Fruit fly (Drosophila melanogaster) whole organism, embryonic: ENCODE data around the gene Pgd.

Source experiments
- Blimp-1 ChIP-seq: fragments of 200-800 bp; sonication (Bioruptor generic); optimal IDR thresholded peaks from 3 replicates; lab custom pipeline; 2018; ENCODE audit warnings: missing biosample characterization, missing genetic modification characterization, mild to moderate bottlenecking, moderate library complexity, missing genetic modification reagents
- BtbVII ChIP-seq: fragments of 200-800 bp; sonication (Bioruptor generic); optimal IDR thresholded peaks from 3 replicates; lab custom pipeline; 2017; ENCODE audit warnings: missing biosample characterization, mild to moderate bottlenecking, missing genetic modification characterization
- C15 ChIP-seq: fragments of 200-800 bp; sonication (Bioruptor generic); IDR thresholded peaks from 3 replicates; pipeline ENCODE4 v1.3.6; 2022; ENCODE audit warnings: missing biosample characterization, missing genetic modification characterization
- CG10209 ChIP-seq: fragments of 200-800 bp; sonication (Bioruptor generic); optimal IDR thresholded peaks from 3 replicates; lab custom pipeline; 2017; ENCODE audit warnings: missing biosample characterization, mild to moderate bottlenecking, missing genetic modification characterization, missing genetic modification reagents
- CG1024 ChIP-seq: fragments of 200-800 bp; sonication (Bioruptor generic); IDR thresholded peaks from 2 replicates; pipeline ENCODE4 v1.3.6; 2022; ENCODE audit warnings: missing biosample characterization, missing genetic modification characterization
- CG10321 ChIP-seq: fragments of 200-800 bp; sonication (Bioruptor generic); IDR thresholded peaks from 2 replicates; pipeline ENCODE4 v1.3.6; 2022; ENCODE audit warnings: missing biosample characterization, missing genetic modification characterization
- CG11247 ChIP-seq: fragments of 200-800 bp; sonication (Bioruptor generic); IDR thresholded peaks from 2 replicates; pipeline ENCODE4 v1.3.6; 2022; ENCODE audit warnings: missing biosample characterization, missing genetic modification characterization
- CG13894 ChIP-seq: fragments of 200-800 bp; sonication (Bioruptor generic); optimal IDR thresholded peaks from 3 replicates; lab custom pipeline; 2018; ENCODE audit warnings: missing biosample characterization, mild to moderate bottlenecking, missing genetic modification characterization, moderate library complexity
- CG17328 ChIP-seq: fragments of 200-800 bp; sonication (Bioruptor generic); IDR thresholded peaks from 2 replicates; pipeline ENCODE4 v1.3.6; 2022; ENCODE audit warnings: missing biosample characterization, missing genetic modification characterization
- CG1792 ChIP-seq: fragments of 200-800 bp; sonication (Bioruptor generic); optimal IDR thresholded peaks from 2 replicates; lab custom pipeline; 2016; ENCODE audit warnings: missing biosample characterization, missing genetic modification characterization
- CG2889 ChIP-seq: fragments of 200-800 bp; sonication (Bioruptor generic); IDR thresholded peaks from 3 replicates; pipeline ENCODE4 v1.3.6; 2022; ENCODE audit warnings: missing biosample characterization, missing genetic modification characterization
- CG30403 ChIP-seq: fragments of 200-800 bp; sonication (Bioruptor generic); optimal IDR thresholded peaks from 3 replicates; lab custom pipeline; 2016; ENCODE audit warnings: missing biosample characterization, missing genetic modification characterization
- CG33213 ChIP-seq: fragments of 200-800 bp; sonication (Bioruptor generic); optimal IDR thresholded peaks from 3 replicates; lab custom pipeline; 2016; ENCODE audit warnings: missing biosample characterization, missing genetic modification characterization
- CG3847 ChIP-seq: fragments of 200-800 bp; sonication (Bioruptor generic); IDR thresholded peaks from 2 replicates; pipeline ENCODE4 v1.3.6; 2022; ENCODE audit warnings: missing biosample characterization, missing genetic modification characterization
- CG4424 ChIP-seq: fragments of 200-800 bp; sonication (Bioruptor generic); optimal IDR thresholded peaks from 3 replicates; lab custom pipeline; 2016; ENCODE audit warnings: missing biosample characterization, missing genetic modification characterization
- CG4820 ChIP-seq: fragments of 200-800 bp; sonication (Bioruptor generic); optimal IDR thresholded peaks from 3 replicates; lab custom pipeline; 2016; ENCODE audit warnings: missing biosample characterization, missing genetic modification characterization
- CG8290 ChIP-seq, 3 experiments: fragments of 200-800 bp; sonication (Bioruptor generic); optimal IDR thresholded peaks; 2 replicates each; lab custom pipeline; 2016 to 2019; ENCODE audit warnings: missing biosample characterization in 3 of 3, missing genetic modification characterization in 3 of 3, mild to moderate bottlenecking in 2 of 3, moderate library complexity in 1 of 3
- CG9609 ChIP-seq: fragments of 200-800 bp; sonication (Bioruptor generic); optimal IDR thresholded peaks from 3 replicates; lab custom pipeline; 2016; ENCODE audit warnings: missing biosample characterization, missing genetic modification characterization
- CrebB ChIP-seq: fragments of 200-800 bp; sonication (Bioruptor generic); optimal IDR thresholded peaks from 3 replicates; lab custom pipeline; 2018; ENCODE audit warnings: missing biosample characterization, mild to moderate bottlenecking, missing genetic modification characterization
- Fer3 ChIP-seq: fragments of 200-800 bp; sonication (Bioruptor generic); optimal IDR thresholded peaks from 2 replicates; lab custom pipeline; 2018; ENCODE audit warnings: missing biosample characterization, mild to moderate bottlenecking, missing genetic modification characterization, moderate library complexity
- HLH3B ChIP-seq: fragments of 200-800 bp; sonication (Bioruptor generic); IDR thresholded peaks from 2 replicates; pipeline ENCODE4 v1.3.6; 2022; ENCODE audit warnings: missing biosample characterization, missing genetic modification characterization
- Hand ChIP-seq: fragments of 200-800 bp; sonication (Bioruptor generic); optimal IDR thresholded peaks from 2 replicates; lab custom pipeline; 2017; ENCODE audit warnings: mild to moderate bottlenecking, missing biosample characterization, missing genetic modification reagents, missing genetic modification characterization
- Hmr ChIP-seq: fragments of 200-800 bp; sonication (Bioruptor generic); optimal IDR thresholded peaks from 3 replicates; lab custom pipeline; 2017; ENCODE audit warnings: mild to moderate bottlenecking, missing biosample characterization, missing genetic modification reagents, missing genetic modification characterization
- Hr78 ChIP-seq, 2 experiments: fragments of 200-800 bp in 1 of 2; fragments of >200 bp in 1 of 2; sonication (Bioruptor generic) in 1 of 2; optimal IDR thresholded peaks; 2 replicates each; lab custom pipeline; 2017 to 2019; ENCODE audit warnings: missing biosample characterization in 2 of 2, missing genetic modification characterization in 2 of 2, mild to moderate bottlenecking in 1 of 2, moderate library complexity in 1 of 2
- NC2α ChIP-seq: fragments of 200-800 bp; sonication (Bioruptor generic); optimal IDR thresholded peaks from 2 replicates; lab custom pipeline; 2016; ENCODE audit warnings: missing biosample characterization, missing genetic modification characterization
- Neu2 ChIP-seq: fragments of 200-800 bp; sonication (Bioruptor generic); optimal IDR thresholded peaks from 3 replicates; lab custom pipeline; 2016; ENCODE audit warnings: missing biosample characterization, missing genetic modification characterization, borderline replicate concordance
- Xbp1 ChIP-seq: fragments of 200-800 bp; sonication (Bioruptor generic); optimal IDR thresholded peaks from 3 replicates; lab custom pipeline; 2016; ENCODE audit warnings: missing biosample characterization, mild to moderate bottlenecking, missing genetic modification characterization
- ab ChIP-seq: fragments of 200-800 bp; sonication (Bioruptor generic); optimal IDR thresholded peaks from 2 replicates; lab custom pipeline; 2016; ENCODE audit warnings: missing biosample characterization, missing genetic modification characterization
- ash1 ChIP-seq: fragments of 200-800 bp; sonication (Bioruptor generic); optimal IDR thresholded peaks from 2 replicates; lab custom pipeline; 2018; ENCODE audit warnings: missing biosample characterization, mild to moderate bottlenecking, missing genetic modification characterization
- bigmax ChIP-seq: fragments of 200-800 bp; sonication (Bioruptor generic); optimal IDR thresholded peaks from 2 replicates; lab custom pipeline; 2018; ENCODE audit warnings: missing biosample characterization, mild to moderate bottlenecking, missing genetic modification characterization
- bowl ChIP-seq: fragments of 200-800 bp; sonication (Bioruptor generic); IDR thresholded peaks from 2 replicates; pipeline ENCODE4 v1.3.6; 2022; ENCODE audit warnings: missing biosample characterization, missing genetic modification characterization
- chif ChIP-seq, 2 experiments: fragments of 200-800 bp; sonication (Bioruptor generic); optimal IDR thresholded peaks; 3 replicates each; lab custom pipeline; 2016; ENCODE audit warnings: missing biosample characterization in 2 of 2, missing genetic modification characterization in 2 of 2
- crol ChIP-seq: fragments of 200-800 bp; sonication (Bioruptor generic); IDR thresholded peaks from 2 replicates; pipeline ENCODE4 v1.3.6; 2022; ENCODE audit warnings: missing biosample characterization, missing genetic modification characterization
- crp ChIP-seq, 2 experiments: fragments of 200-800 bp; sonication (Bioruptor generic); optimal IDR thresholded peaks; 2 replicates in 1 of 2; 3 replicates in 1 of 2; lab custom pipeline; 2017; ENCODE audit warnings: missing biosample characterization in 2 of 2, missing genetic modification characterization in 2 of 2, mild to moderate bottlenecking in 1 of 2, moderate library complexity in 1 of 2
- dmrt99B ChIP-seq: fragments of 200-800 bp; sonication (Bioruptor generic); optimal IDR thresholded peaks from 2 replicates; lab custom pipeline; 2018; ENCODE audit warnings: missing biosample characterization, mild to moderate bottlenecking, missing genetic modification characterization, moderate library complexity
- emc ChIP-seq: fragments of 200-800 bp; sonication (Bioruptor generic); optimal IDR thresholded peaks from 2 replicates; lab custom pipeline; 2016; ENCODE audit warnings: missing biosample characterization, missing genetic modification characterization
- gem ChIP-seq: fragments of 200-800 bp; sonication (Bioruptor generic); optimal IDR thresholded peaks from 2 replicates; lab custom pipeline; 2019; ENCODE audit warnings: missing biosample characterization, mild to moderate bottlenecking, missing genetic modification characterization, moderate library complexity
- gt ChIP-seq: fragments of 200-800 bp; sonication (Bioruptor generic); IDR thresholded peaks from 2 replicates; pipeline ENCODE4 v1.3.6; 2022; ENCODE audit warnings: missing biosample characterization, missing genetic modification characterization
- jigr1 ChIP-seq: fragments of 200-800 bp; sonication (Bioruptor generic); IDR thresholded peaks from 3 replicates; pipeline ENCODE4 v1.3.6; 2022; ENCODE audit warnings: missing biosample characterization, missing genetic modification characterization
- nerfin-1 ChIP-seq: fragments of 200-800 bp; sonication (Bioruptor generic); optimal IDR thresholded peaks from 3 replicates; lab custom pipeline; 2019; ENCODE audit warnings: missing biosample characterization, mild to moderate bottlenecking, missing genetic modification characterization, moderate library complexity
- nerfin-2 ChIP-seq: fragments of 200-800 bp; sonication (Bioruptor generic); IDR thresholded peaks from 2 replicates; pipeline ENCODE4 v1.3.6; 2022; ENCODE audit warnings: missing biosample characterization, missing genetic modification characterization; ENCODE audit not compliant: partially characterized antibody
- pan ChIP-seq, 4 experiments: fragments of >200 bp in 3 of 4; fragments of 200-800 bp in 1 of 4; sonication (Bioruptor generic) in 1 of 4; optimal IDR thresholded peaks in 3 of 4; IDR thresholded peaks in 1 of 4; 2 replicates each; pipeline versions ENCODE4 v1.3.6 to Lab custom; 2017 to 2022; ENCODE audit warnings: missing biosample characterization in 2 of 4, missing genetic modification characterization in 2 of 4, mixed read lengths in 1 of 4
- pita ChIP-seq: fragments of 200-800 bp; sonication (Bioruptor generic); optimal IDR thresholded peaks from 2 replicates; lab custom pipeline; 2017; ENCODE audit warnings: missing biosample characterization, mild to moderate bottlenecking, missing genetic modification characterization
- sens ChIP-seq: fragments of 200-800 bp; sonication (Bioruptor generic); peaks from one replicate; lab custom pipeline; 2016; ENCODE audit warnings: missing biosample characterization, missing genetic modification characterization
- seq ChIP-seq: fragments of 200-800 bp; sonication (Bioruptor generic); IDR thresholded peaks from 2 replicates; pipeline ENCODE4 v1.3.6; 2022; ENCODE audit warnings: missing biosample characterization, missing genetic modification characterization
- sna ChIP-seq: fragments of 200-800 bp; sonication (Bioruptor generic); IDR thresholded peaks from 2 replicates; pipeline ENCODE4 v1.3.6; 2022; ENCODE audit warnings: missing biosample characterization, missing genetic modification characterization; ENCODE audit not compliant: partially characterized antibody
- trh ChIP-seq: fragments of 200-800 bp; sonication (Bioruptor generic); optimal IDR thresholded peaks from 2 replicates; lab custom pipeline; 2016; ENCODE audit warnings: missing biosample characterization, missing genetic modification characterization

The Pgd gene

DNA sequence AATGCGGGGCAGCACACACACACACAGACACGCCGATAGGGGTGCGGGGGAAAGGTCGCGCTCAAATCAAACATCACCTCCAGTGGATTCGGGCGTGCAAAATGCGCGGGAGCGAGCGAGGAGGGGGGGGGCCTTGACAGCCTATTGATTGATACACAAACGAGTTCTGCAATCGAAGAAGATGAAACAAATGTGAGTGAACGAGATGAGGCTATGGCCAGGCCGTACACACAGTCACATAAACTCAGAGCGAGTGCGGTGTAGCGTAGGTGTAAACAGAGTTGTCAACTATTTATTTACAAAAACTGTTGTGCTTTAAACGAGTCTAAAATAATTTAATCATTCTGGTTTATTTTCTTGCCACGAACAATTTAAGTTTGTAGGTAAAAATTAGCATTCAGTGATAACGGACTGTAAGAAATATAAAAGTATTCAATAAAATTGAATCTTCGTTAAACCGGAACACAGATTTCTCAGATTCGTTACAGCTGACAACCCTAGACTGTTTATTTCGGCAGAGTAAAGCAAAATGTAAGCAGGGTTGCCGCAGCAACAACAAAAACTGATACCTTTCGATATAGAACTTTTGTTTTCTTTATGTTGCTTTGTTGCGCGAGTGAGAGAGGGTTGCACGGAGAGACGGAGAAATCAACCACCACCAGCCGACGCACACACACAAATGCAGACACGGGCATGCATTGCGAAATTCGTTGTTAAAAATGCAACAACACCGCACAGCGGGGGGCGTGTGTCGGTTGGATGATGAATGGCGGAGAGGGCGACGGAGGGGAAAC lies 9.8 kb upstream of the Pgd start (continued):
- TF ChIP-seq pan (optimal IDR thresholded peaks at IDR 0.05; lab: Kevin White, UChicago) = no peak
- peak in 1 of 2 experiments; percentile 90 for TF ChIP-seq pan (GFP tag; optimal IDR thresholded peaks at IDR 0.05 in 1 of 2, IDR thresholded peaks at IDR 0.05 in 1 of 2)
- peak; percentile 89 for TF ChIP-seq CG30403 (GFP tag; lab: Kevin White, UChicago)
- peak; percentile 90 for TF ChIP-seq Hand
- TF ChIP-seq sens = peak; percentile 98
- TF ChIP-seq CG17328 (GFP tag; lab: Robert Waterston, UW) = peak; percentile 79
- TF ChIP-seq chif (GFP tag; optimal IDR thresholded peaks at IDR 0.05; lab: Kevin White, UChicago) = peak; percentile 77 to 86
- peak in 1 of 2 experiments; percentile 82 for TF ChIP-seq Hr78 (GFP tag; optimal IDR thresholded peaks at IDR 0.05; lab: Kevin White, UChicago)
- peak; percentile 54 for TF ChIP-seq CG10321 (GFP tag; lab: Robert Waterston, UW)
- peak; percentile 88 for TF ChIP-seq HLH3B (GFP tag; lab: Robert Waterston, UW)
- TF ChIP-seq trh (GFP tag; lab: Kevin White, UChicago) = peak; percentile 54
- peak; percentile 40 for TF ChIP-seq CG1024 (GFP tag; lab: Robert Waterston, UW)
- TF ChIP-seq C15 (GFP tag; lab: Robert Waterston, UW) = peak; percentile 75; the same call in 2 of the 3 replicates
- TF ChIP-seq ash1 (GFP tag; lab: Kevin White, UChicago) = peak; percentile 40
- TF ChIP-seq Hmr (GFP tag; lab: Kevin White, UChicago) = peak; percentile 92
- TF ChIP-seq jigr1 (GFP tag; lab: Robert Waterston, UW) = peak; percentile 64; the same call in 2 of the 3 replicates
- TF ChIP-seq nerfin-2 (GFP tag; lab: Robert Waterston, UW) = no peak
- TF ChIP-seq crp (GFP tag; optimal IDR thresholded peaks at IDR 0.05; lab: Kevin White, UChicago) = peak in 1 of 2 experiments; percentile 45
- TF ChIP-seq dmrt99B (tag; lab: Kevin White, UChicago) = peak; percentile 93
- TF ChIP-seq NC2α = peak; percentile 63
- TF ChIP-seq gem (tag; lab: Kevin White, UChicago) = peak; percentile 95
- peak; percentile 74 for TF ChIP-seq CG33213 (GFP tag; lab: Kevin White, UChicago)
- TF ChIP-seq BtbVII (GFP tag; lab: Kevin White, UChicago) = peak; percentile 93
- peak; percentile 86 for TF ChIP-seq Xbp1 (GFP tag; lab: Kevin White, UChicago)
- peak; percentile 90 for TF ChIP-seq CG13894 (tag; lab: Kevin White, UChicago)
- TF ChIP-seq Neu2 (GFP tag; lab: Kevin White, UChicago) = peak; percentile 44
- peak; percentile 90 for TF ChIP-seq CG10209 (GFP tag; lab: Kevin White, UChicago)
- peak; percentile 79 for TF ChIP-seq CG1792 (GFP tag; lab: Kevin White, UChicago)
- TF ChIP-seq ab = peak; percentile 14
- TF ChIP-seq CG4820 = peak; percentile 81
- TF ChIP-seq Fer3 (tag; lab: Kevin White, UChicago) = peak; percentile 92
- TF ChIP-seq CG8290 (GFP tag; optimal IDR thresholded peaks at IDR 0.05; lab: Kevin White, UChicago) = peak; percentile 47
- peak; percentile 55 to 87 for TF ChIP-seq CG8290 (tag; optimal IDR thresholded peaks at IDR 0.05; lab: Kevin White, UChicago)
- no peak for TF ChIP-seq sna
- TF ChIP-seq nerfin-1 (tag; lab: Kevin White, UChicago) = peak; percentile 86
- peak; percentile 66 for TF ChIP-seq emc (GFP tag; lab: Kevin White, UChicago)
- TF ChIP-seq gt = no peak
- TF ChIP-seq Blimp-1 (GFP tag; lab: Kevin White, UChicago) = peak; percentile 89
- TF ChIP-seq CG4424 = peak; percentile 87
- TF ChIP-seq bigmax (GFP tag; lab: Kevin White, UChicago) = no peak
- peak; percentile 90 for TF ChIP-seq seq
- TF ChIP-seq CG11247 (GFP tag; lab: Robert Waterston, UW) = peak; percentile 78
- peak; percentile 98 for TF ChIP-seq crol (GFP tag; lab: Robert Waterston, UW)
- TF ChIP-seq CrebB (tag; lab: Kevin White, UChicago) = peak; percentile 85
- TF ChIP-seq CG9609 (GFP tag; lab: Kevin White, UChicago) = peak; percentile 67
- TF ChIP-seq bowl = peak; percentile 43; the same call in 1 of the 2 replicates
- peak; percentile 74; the same call in 1 of the 3 replicates for TF ChIP-seq CG2889
- TF ChIP-seq pita = no peak
- peak; percentile 83 for TF ChIP-seq CG3847 (GFP tag; lab: Robert Waterston, UW)
